Worm (Caenorhabditis elegans) whole organism, L4 larva: Measurements from ENCODE around the gene idpa-1.

Experiments
- F37D6.2 ChIP-seq: sonication (generic microtip); optimal IDR thresholded peaks from 2 replicates; lab custom pipeline; 2016; ENCODE audit warnings: mild to moderate bottlenecking, missing genetic modification characterization, missing compliant biosample characterization
- ama-1 ChIP-seq: fragments of 150-350 bp; optimal IDR thresholded peaks from 2 replicates; lab custom pipeline; 2014; ENCODE audit warnings: inconsistent platforms, mixed read lengths
- fos-1 ChIP-seq: fragments of 150-350 bp; optimal IDR thresholded peaks from 2 replicates; lab custom pipeline; 2014; ENCODE audit warnings: missing biosample characterization, missing genetic modification characterization
- snpc-4 ChIP-seq: fragments of 150-350 bp; optimal IDR thresholded peaks from 2 replicates; lab custom pipeline; 2014; ENCODE audit warnings: missing biosample characterization, missing genetic modification characterization
- unc-62 ChIP-seq, 3 experiments: fragments of 150-350 bp in 1 of 3; sonication (generic microtip); optimal IDR thresholded peaks in 2 of 3; peaks in 1 of 3; 1 replicate in 1 of 3; 2 replicates in 2 of 3; lab custom pipeline; 2014 to 2017; ENCODE audit warnings: missing biosample characterization in 3 of 3, missing genetic modification characterization in 3 of 3, missing genetic modification reagents in 3 of 3, missing genotype in 1 of 3
- ztf-11 ChIP-seq: fragments of 150-350 bp; optimal IDR thresholded peaks from 2 replicates; lab custom pipeline; 2014; ENCODE audit warnings: missing biosample characterization, missing genetic modification characterization

DNA sequence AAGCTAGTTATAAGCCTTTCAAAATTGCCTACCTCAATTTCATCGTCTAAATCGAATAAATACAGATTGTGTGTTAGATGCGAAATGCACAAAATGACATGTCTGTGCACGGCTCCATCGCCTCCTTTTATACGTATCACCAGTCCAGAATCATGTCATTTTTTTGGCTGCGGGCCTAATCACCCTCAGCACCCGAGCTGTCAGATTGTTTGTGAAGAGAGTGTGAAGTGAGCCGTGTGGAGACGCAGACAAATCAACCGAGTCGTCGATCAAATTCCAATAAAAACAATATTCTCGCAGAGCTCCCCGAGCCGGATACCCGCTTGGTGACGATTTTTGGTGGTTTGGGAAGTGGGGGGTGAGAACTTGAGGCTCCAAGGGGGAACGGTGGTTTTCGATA, at the start of gene idpa-1:
- TF ChIP-seq unc-62 (GFP tag; optimal IDR thresholded peaks at IDR 0.05 in 1 of 2; lab: Kevin White, UChicago) (no peak), unc-62 (tag; optimal IDR thresholded peaks at IDR 0.05; lab: Kevin White, UChicago) (no peak), fos-1 (tag; lab: Kevin White, UChicago) (no peak), F37D6.2 (tag; lab: Kevin White, UChicago) (no peak), snpc-4 (tag; lab: Kevin White, UChicago) (no peak), ztf-11 (no peak), ama-1 (lab: Kevin White, UChicago) (no peak)
